Fruit fly (Drosophila melanogaster) whole organism, embryonic: ENCODE results near the gene CG10064.
A peak's percentile ranks its signal among the peaks of the same experiment; 100 is the strongest.

Source experiments
- Abd-B ChIP-seq: fragments of 200-800 bp; sonication (Bioruptor generic); optimal IDR thresholded peaks from 2 replicates; lab custom pipeline; 2018; ENCODE audit warnings: missing biosample characterization, mild to moderate bottlenecking, missing genetic modification characterization, moderate library complexity
- Aef1 ChIP-seq: fragments of 200-800 bp; sonication (Bioruptor generic); IDR thresholded peaks from 3 replicates; pipeline ENCODE4 v1.3.6; 2022; ENCODE audit warnings: missing biosample characterization, missing genetic modification characterization
- Awh ChIP-seq: fragments of 200-800 bp; sonication (Bioruptor generic); IDR thresholded peaks from 2 replicates; pipeline ENCODE4, ENCODE4 v1.3.6; 2022; ENCODE audit warnings: missing biosample characterization, missing genetic modification characterization
- BEAF-32 ChIP-seq: fragments of 200-800 bp; sonication (Bioruptor generic); optimal IDR thresholded peaks from 3 replicates; lab custom pipeline; 2017; ENCODE audit warnings: missing biosample characterization, missing genetic modification characterization, mild to moderate bottlenecking, moderate library complexity, missing genetic modification reagents
- CG10147 ChIP-seq: fragments of 200-800 bp; sonication (Bioruptor generic); optimal IDR thresholded peaks from 2 replicates; lab custom pipeline; 2019; ENCODE audit warnings: missing biosample characterization, mild to moderate bottlenecking, missing genetic modification characterization, moderate library complexity
- CG11085 ChIP-seq: fragments of 200-800 bp; sonication (Bioruptor generic); IDR thresholded peaks from 2 replicates; pipeline ENCODE4 v1.3.6; 2022; ENCODE audit warnings: missing biosample characterization, missing genetic modification characterization
- CG15601 ChIP-seq: fragments of 200-800 bp; sonication (Bioruptor generic); optimal IDR thresholded peaks from 3 replicates; lab custom pipeline; 2019; ENCODE audit warnings: missing biosample characterization, mild to moderate bottlenecking, missing genetic modification characterization, moderate library complexity
- CG17186 ChIP-seq: fragments of 200-800 bp; sonication (Bioruptor generic); optimal IDR thresholded peaks from 3 replicates; lab custom pipeline; 2017; ENCODE audit warnings: missing biosample characterization, missing genetic modification reagents, missing genetic modification characterization
- CG17359 ChIP-seq: fragments of 200-800 bp; sonication (Bioruptor generic); optimal IDR thresholded peaks from 3 replicates; lab custom pipeline; 2018; ENCODE audit warnings: missing biosample characterization, mild to moderate bottlenecking, missing genetic modification characterization, moderate library complexity
- CG17568 ChIP-seq: fragments of 200-800 bp; sonication (Bioruptor generic); optimal IDR thresholded peaks from 2 replicates; lab custom pipeline; 2018; ENCODE audit warnings: missing biosample characterization, mild to moderate bottlenecking, missing genetic modification characterization, moderate library complexity
- CG2129 ChIP-seq: fragments of 200-800 bp; sonication (Bioruptor generic); IDR thresholded peaks from 2 replicates; pipeline ENCODE4 v1.3.6; 2022; ENCODE audit warnings: missing biosample characterization, missing genetic modification characterization; ENCODE audit not compliant: partially characterized antibody
- CG4360 ChIP-seq: fragments of 200-800 bp; sonication (Bioruptor generic); IDR thresholded peaks from 2 replicates; pipeline ENCODE4 v1.3.6; 2022; ENCODE audit warnings: missing biosample characterization, missing genetic modification characterization
- CG4424 ChIP-seq: fragments of 200-800 bp; sonication (Bioruptor generic); optimal IDR thresholded peaks from 3 replicates; lab custom pipeline; 2016; ENCODE audit warnings: missing biosample characterization, missing genetic modification characterization
- CG4730 ChIP-seq: fragments of 200-800 bp; sonication (Bioruptor generic); IDR thresholded peaks from 2 replicates; pipeline ENCODE4 v1.3.6; 2022; ENCODE audit warnings: missing biosample characterization, missing genetic modification characterization
- CG5953 ChIP-seq: fragments of 200-800 bp; sonication (Bioruptor generic); IDR thresholded peaks from 2 replicates; pipeline ENCODE4 v1.3.6; 2022; ENCODE audit warnings: missing biosample characterization, missing genetic modification characterization
- CG6654 ChIP-seq: fragments of 200-800 bp; sonication (Bioruptor generic); optimal IDR thresholded peaks from 2 replicates; lab custom pipeline; 2017; ENCODE audit warnings: missing biosample characterization, mild to moderate bottlenecking, missing genetic modification characterization
- CG8388 ChIP-seq: fragments of 200-800 bp; sonication (Bioruptor generic); optimal IDR thresholded peaks from 2 replicates; lab custom pipeline; 2019; ENCODE audit warnings: missing biosample characterization, mild to moderate bottlenecking, missing genetic modification characterization, moderate library complexity
- CoRest ChIP-seq: fragments of 200-800 bp; sonication (Bioruptor generic); optimal IDR thresholded peaks from 3 replicates; lab custom pipeline; 2018; ENCODE audit warnings: missing biosample characterization, mild to moderate bottlenecking, missing genetic modification characterization, moderate library complexity
- HHEX ChIP-seq: fragments of 200-800 bp; sonication (Bioruptor generic); optimal IDR thresholded peaks from 3 replicates; lab custom pipeline; 2017; ENCODE audit warnings: missing biosample characterization, mild to moderate bottlenecking, missing genetic modification characterization, missing genetic modification reagents
- Hr3 ChIP-seq: fragments of 200-800 bp; sonication (Bioruptor generic); optimal IDR thresholded peaks from 3 replicates; lab custom pipeline; 2016; ENCODE audit warnings: missing biosample characterization, missing genetic modification characterization
- Hr51 ChIP-seq, 2 experiments: fragments of 200-800 bp; sonication (Bioruptor generic); optimal IDR thresholded peaks; 2 replicates in 1 of 2; 3 replicates in 1 of 2; lab custom pipeline; 2016 to 2018; ENCODE audit warnings: missing biosample characterization in 2 of 2, missing genetic modification characterization in 2 of 2, mild to moderate bottlenecking in 1 of 2, moderate library complexity in 1 of 2
- Lhr ChIP-seq: fragments of 200-800 bp; sonication (Bioruptor generic); optimal IDR thresholded peaks from 3 replicates; lab custom pipeline; 2017; ENCODE audit warnings: mild to moderate bottlenecking, missing biosample characterization, missing genetic modification reagents, missing genetic modification characterization
- NK7.1 ChIP-seq: fragments of 200-800 bp; sonication (Bioruptor generic); optimal IDR thresholded peaks from 3 replicates; lab custom pipeline; 2016; ENCODE audit warnings: missing biosample characterization, missing genetic modification characterization
- Nf-YA ChIP-seq: fragments of 200-800 bp; sonication (Bioruptor generic); IDR thresholded peaks from 2 replicates; pipeline ENCODE4 v1.3.6; 2022; ENCODE audit warnings: missing biosample characterization, missing genetic modification characterization
- NfI ChIP-seq: fragments of 200-800 bp; sonication (Bioruptor generic); optimal IDR thresholded peaks from 3 replicates; lab custom pipeline; 2018; ENCODE audit warnings: missing biosample characterization, mild to moderate bottlenecking, missing genetic modification characterization, moderate library complexity
- Ssrp ChIP-seq: fragments of 200-800 bp; sonication (Bioruptor generic); optimal IDR thresholded peaks from 2 replicates; lab custom pipeline; 2018; ENCODE audit warnings: missing biosample characterization, mild to moderate bottlenecking, missing genetic modification characterization, moderate library complexity
- bowl ChIP-seq: fragments of 200-800 bp; sonication (Bioruptor generic); IDR thresholded peaks from 2 replicates; pipeline ENCODE4 v1.3.6; 2022; ENCODE audit warnings: missing biosample characterization, missing genetic modification characterization
- chif ChIP-seq, 2 experiments: fragments of 200-800 bp; sonication (Bioruptor generic); optimal IDR thresholded peaks; 3 replicates each; lab custom pipeline; 2016; ENCODE audit warnings: missing biosample characterization in 2 of 2, missing genetic modification characterization in 2 of 2
- crol ChIP-seq: fragments of 200-800 bp; sonication (Bioruptor generic); IDR thresholded peaks from 2 replicates; pipeline ENCODE4 v1.3.6; 2022; ENCODE audit warnings: missing biosample characterization, missing genetic modification characterization
- danr ChIP-seq: fragments of 200-800 bp; sonication (Bioruptor generic); IDR thresholded peaks from 2 replicates; pipeline ENCODE4 v1.3.6; 2022; ENCODE audit warnings: missing biosample characterization, missing genetic modification characterization
- dmrt11E ChIP-seq: fragments of 200-800 bp; sonication (Bioruptor generic); optimal IDR thresholded peaks from 3 replicates; lab custom pipeline; 2018; ENCODE audit warnings: missing biosample characterization, mild to moderate bottlenecking, missing genetic modification characterization, moderate library complexity
- dpn ChIP-seq, 2 experiments: fragments of 200-800 bp; sonication (Bioruptor generic); optimal IDR thresholded peaks; 3 replicates each; lab custom pipeline; 2016; ENCODE audit warnings: missing biosample characterization in 2 of 2, missing genetic modification characterization in 2 of 2
- exex ChIP-seq: fragments of 200-800 bp; sonication (Bioruptor generic); optimal IDR thresholded peaks from 4 replicates; lab custom pipeline; 2018; ENCODE audit warnings: missing biosample characterization, mild to moderate bottlenecking, missing genetic modification characterization, moderate library complexity
- gce ChIP-seq: fragments of 200-800 bp; sonication (Bioruptor generic); IDR thresholded peaks from 3 replicates; pipeline ENCODE4 v1.3.6; 2022; ENCODE audit warnings: missing biosample characterization, missing genetic modification characterization
- gcm2 ChIP-seq: fragments of 200-800 bp; sonication (Bioruptor generic); optimal IDR thresholded peaks from 2 replicates; lab custom pipeline; 2016; ENCODE audit warnings: missing biosample characterization, missing genetic modification characterization
- gsb-n ChIP-seq: fragments of 200-800 bp; sonication (Bioruptor generic); optimal IDR thresholded peaks from 3 replicates; lab custom pipeline; 2018; ENCODE audit warnings: missing biosample characterization, mild to moderate bottlenecking, missing genetic modification characterization
- insv ChIP-seq, 2 experiments: fragments of 200-800 bp; sonication (Bioruptor generic); optimal IDR thresholded peaks; 3 replicates each; lab custom pipeline; 2016 to 2018; ENCODE audit warnings: missing biosample characterization in 2 of 2, missing genetic modification characterization in 2 of 2
- inv ChIP-seq: fragments of 200-800 bp; sonication (Bioruptor generic); IDR thresholded peaks from 2 replicates; pipeline ENCODE4 v1.3.6; 2022; ENCODE audit warnings: missing biosample characterization, missing genetic modification characterization; ENCODE audit not compliant: partially characterized antibody
- nmo ChIP-seq: fragments of 200-800 bp; sonication (Bioruptor generic); optimal IDR thresholded peaks from 2 replicates; lab custom pipeline; 2018; ENCODE audit warnings: missing biosample characterization, mild to moderate bottlenecking, missing genetic modification characterization, moderate library complexity
- pan ChIP-seq, 4 experiments: fragments of >200 bp in 3 of 4; fragments of 200-800 bp in 1 of 4; sonication (Bioruptor generic) in 1 of 4; optimal IDR thresholded peaks in 3 of 4; IDR thresholded peaks in 1 of 4; 2 replicates each; pipeline versions ENCODE4 v1.3.6 to Lab custom; 2017 to 2022; ENCODE audit warnings: missing biosample characterization in 2 of 4, missing genetic modification characterization in 2 of 4, mixed read lengths in 1 of 4
- prd ChIP-seq, 3 experiments: fragments of >200 bp in 2 of 3; fragments of 200-800 bp in 1 of 3; sonication (Bioruptor generic) in 1 of 3; optimal IDR thresholded peaks in 2 of 3; IDR thresholded peaks in 1 of 3; 2 replicates in 2 of 3; 3 replicates in 1 of 3; pipeline versions ENCODE4 v1.3.6 to Lab custom; 2017 to 2022; ENCODE audit warnings: missing biosample characterization in 1 of 3, missing genetic modification characterization in 1 of 3
- scrt ChIP-seq: fragments of 200-800 bp; sonication (Bioruptor generic); optimal IDR thresholded peaks from 2 replicates; lab custom pipeline; 2018; ENCODE audit warnings: missing biosample characterization, mild to moderate bottlenecking, missing genetic modification characterization, moderate library complexity
- sens-2 ChIP-seq: fragments of 200-800 bp; sonication (Bioruptor generic); IDR thresholded peaks from 2 replicates; pipeline ENCODE4 v1.3.6; 2022; ENCODE audit warnings: missing biosample characterization, missing genetic modification characterization
- seq ChIP-seq: fragments of 200-800 bp; sonication (Bioruptor generic); IDR thresholded peaks from 2 replicates; pipeline ENCODE4 v1.3.6; 2022; ENCODE audit warnings: missing biosample characterization, missing genetic modification characterization
- slbo ChIP-seq: fragments of 200-800 bp; sonication (Bioruptor generic); IDR thresholded peaks from 2 replicates; pipeline ENCODE4 v1.3.6; 2022; ENCODE audit warnings: missing biosample characterization, missing genetic modification characterization
- so ChIP-seq: fragments of 200-800 bp; sonication (Bioruptor generic); IDR thresholded peaks from 3 replicates; pipeline ENCODE4 v1.3.6; 2022; ENCODE audit warnings: missing biosample characterization, missing genetic modification characterization
- unpg ChIP-seq: fragments of 200-800 bp; sonication (Bioruptor generic); optimal IDR thresholded peaks from 3 replicates; lab custom pipeline; 2018; ENCODE audit warnings: missing biosample characterization, mild to moderate bottlenecking, missing genetic modification characterization, moderate library complexity
- zfh1 ChIP-seq: fragments of 200-800 bp; sonication (Bioruptor generic); IDR thresholded peaks from 3 replicates; pipeline ENCODE4 v1.3.6; 2022; ENCODE audit warnings: missing biosample characterization, missing genetic modification characterization

The CG10064 gene

dm6 chr3L:7008351-7008750 lies 40.7 kb upstream of the CG10064 start (continued):
- no peak for TF ChIP-seq CG5953 (GFP tag; lab: Robert Waterston, UW)
- peak; percentile 62 for TF ChIP-seq Lhr (GFP tag; lab: Kevin White, UChicago)
- TF ChIP-seq CG4360, result peak; percentile 51
- peak; percentile 75 for TF ChIP-seq unpg (GFP tag; lab: Kevin White, UChicago)
- TF ChIP-seq Hr51 (GFP tag; optimal IDR thresholded peaks at IDR 0.05; lab: Kevin White, UChicago), result peak in 1 of 2 experiments; percentile 97
- TF ChIP-seq CG15601, result peak; percentile 89
- TF ChIP-seq HHEX (GFP tag; lab: Kevin White, UChicago), result peak; percentile 78
- TF ChIP-seq CG4424 (GFP tag; lab: Kevin White, UChicago), result peak; percentile 83
- TF ChIP-seq CG8388 (GFP tag; lab: Kevin White, UChicago), result peak; percentile 81
- peak; percentile 50 to 63 for TF ChIP-seq chif (GFP tag; optimal IDR thresholded peaks at IDR 0.05; lab: Kevin White, UChicago)
- no peak for TF ChIP-seq CG2129 (GFP tag; lab: Robert Waterston, UW)
- peak; percentile 42 for TF ChIP-seq exex (tag; lab: Kevin White, UChicago)
- peak; percentile 92 for TF ChIP-seq CG10147 (GFP tag; lab: Kevin White, UChicago)
- TF ChIP-seq Hr3, result peak; percentile 86
- no peak for TF ChIP-seq BEAF-32
- peak; percentile 29; the same call in 1 of the 2 replicates for TF ChIP-seq bowl (GFP tag; lab: Robert Waterston, UW)
- TF ChIP-seq crol (GFP tag; lab: Robert Waterston, UW), result no peak
- TF ChIP-seq inv (GFP tag; lab: Robert Waterston, UW), result no peak
- peak; percentile 96 for TF ChIP-seq CoRest (tag; lab: Kevin White, UChicago)
- TF ChIP-seq CG6654 (GFP tag; lab: Kevin White, UChicago), result peak; percentile 69
- peak; percentile 94 for TF ChIP-seq Ssrp (tag; lab: Kevin White, UChicago)
- no peak for TF ChIP-seq pan (optimal IDR thresholded peaks at IDR 0.05; lab: Kevin White, UChicago)
- TF ChIP-seq pan (GFP tag; optimal IDR thresholded peaks at IDR 0.05 in 1 of 2, IDR thresholded peaks at IDR 0.05 in 1 of 2), result peak in 1 of 2 experiments; percentile 74
- peak in 1 of 2 experiments; percentile 27 for TF ChIP-seq insv (GFP tag; optimal IDR thresholded peaks at IDR 0.05; lab: Kevin White, UChicago)
- TF ChIP-seq gsb-n (tag; lab: Kevin White, UChicago), result peak; percentile 71
- peak; percentile 58; the same call in 1 of the 2 replicates for TF ChIP-seq seq (GFP tag; lab: Robert Waterston, UW)
- peak; percentile 61 to 75 for TF ChIP-seq dpn (GFP tag; optimal IDR thresholded peaks at IDR 0.05; lab: Kevin White, UChicago)
- peak; percentile 67 for TF ChIP-seq danr
- peak; percentile 59 for TF ChIP-seq CG4730 (GFP tag; lab: Robert Waterston, UW)
- TF ChIP-seq CG17186 (GFP tag; lab: Kevin White, UChicago), result no peak
- TF ChIP-seq CG17568, result peak; percentile 58
- TF ChIP-seq slbo, result peak; percentile 30
- no peak for TF ChIP-seq gce (GFP tag; lab: Robert Waterston, UW)
- TF ChIP-seq so, result peak; percentile 77; the same call in 1 of the 3 replicates
- peak; percentile 7 for TF ChIP-seq NK7.1 (GFP tag; lab: Kevin White, UChicago)
- peak; percentile 90 for TF ChIP-seq Abd-B (GFP tag; lab: Kevin White, UChicago)
- TF ChIP-seq gcm2 (GFP tag; lab: Kevin White, UChicago), result peak; percentile 52
- peak; percentile 43; the same call in 2 of the 3 replicates for TF ChIP-seq zfh1
- peak; percentile 68 for TF ChIP-seq scrt (GFP tag; lab: Kevin White, UChicago)
- peak; percentile 35; the same call in 1 of the 2 replicates for TF ChIP-seq CG11085
- peak; percentile 73 for TF ChIP-seq dmrt11E
- TF ChIP-seq prd (optimal IDR thresholded peaks at IDR 0.05; lab: Kevin White, UChicago), result no peak
- peak; percentile 76; the same call in 2 of the 3 replicates for TF ChIP-seq prd (GFP tag; IDR thresholded peaks at IDR 0.05; lab: Robert Waterston, UW)
- peak; percentile 56; the same call in 2 of the 3 replicates for TF ChIP-seq Aef1 (GFP tag; lab: Robert Waterston, UW)
- peak; percentile 90 for TF ChIP-seq CG17359
- peak; percentile 96 for TF ChIP-seq nmo (GFP tag; lab: Kevin White, UChicago)
- TF ChIP-seq NfI, result peak; percentile 64
- TF ChIP-seq Awh, result peak; percentile 54; the same call in 1 of the 2 replicates
- TF ChIP-seq Nf-YA (GFP tag; lab: Robert Waterston, UW), result peak; percentile 58
- peak; percentile 54; the same call in 1 of the 2 replicates for TF ChIP-seq sens-2 (GFP tag; lab: Robert Waterston, UW)
